Fruit fly (Drosophila melanogaster): ENCODE results near the gene Hrb98DE.

Gene Hrb98DE

dm6 chr3R:28629186-28629979 is 29.7 kb downstream of the Hrb98DE start (continued):
- TF ChIP-seq CG10669 (GFP tag; optimal IDR thresholded peaks at IDR 0.05) (peak; percentile 30), Eip75B (GFP tag; optimal IDR thresholded peaks at IDR 0.05) (no peak), topi (GFP tag; optimal IDR thresholded peaks at IDR 0.05) (no peak), svp (GFP tag) (peak; percentile 96), spab (GFP tag; optimal IDR thresholded peaks at IDR 0.05) (no peak), CG34406 (GFP tag; optimal IDR thresholded peaks at IDR 0.05) (peak; percentile 50), CG8119 (GFP tag; IDR thresholded peaks at IDR 0.05) (no peak), CG15336 (GFP tag; IDR thresholded peaks at IDR 0.05) (0 out of 2 replicates have a peak, but pooled peaks have one; percentile 11), Hr38 (GFP tag; optimal IDR thresholded peaks at IDR 0.05) (no peak), CG6163 (GFP tag; IDR thresholded peaks at IDR 0.05) (peak; percentile 54)

dm6 chr3R:28630092-28630491 is 30.5 kb downstream of the Hrb98DE start:
- TF ChIP-seq CG8632 (GFP tag; optimal IDR thresholded peaks at IDR 0.05) = no peak
- no peak for TF ChIP-seq CG11902 (GFP tag; optimal IDR thresholded peaks at IDR 0.05)
- TF ChIP-seq CG8119 (GFP tag; IDR thresholded peaks at IDR 0.05) = 0 out of 3 replicates have a peak, but pooled peaks have one; percentile 13
- peak; percentile 46 for TF ChIP-seq Eip78C (GFP tag)
- TF ChIP-seq CG32006 (GFP tag; optimal IDR thresholded peaks at IDR 0.05) = peak; percentile 30
- TF ChIP-seq Hr4 (GFP tag; optimal IDR thresholded peaks at IDR 0.05) = peak; percentile 13
- TF ChIP-seq cyc (GFP tag; optimal IDR thresholded peaks at IDR 0.05) = peak; percentile 5

dm6 chr3R:28630861-28631260 is 31.2 kb downstream of the Hrb98DE start:
- TF ChIP-seq CG4318 (GFP tag; optimal IDR thresholded peaks at IDR 0.05) (no peak), pdm3 (GFP tag; optimal IDR thresholded peaks at IDR 0.05) (no peak), esn (GFP tag; optimal IDR thresholded peaks at IDR 0.05) (no peak), Hr39 (GFP tag; optimal IDR thresholded peaks at IDR 0.05) (no peak), CG32006 (GFP tag; optimal IDR thresholded peaks at IDR 0.05) (no peak), cyc (GFP tag; optimal IDR thresholded peaks at IDR 0.05) (no peak), Sox15 (GFP tag; optimal IDR thresholded peaks at IDR 0.05) (no peak), CG10669 (GFP tag; optimal IDR thresholded peaks at IDR 0.05) (no peak), CG11762 (GFP tag; optimal IDR thresholded peaks at IDR 0.05; ENCODE audit: insufficient read depth) (no peak), CG15336 (GFP tag; IDR thresholded peaks at IDR 0.05) (peak; percentile 56), Met (GFP tag; optimal IDR thresholded peaks at IDR 0.05) (no peak), CG8119 (GFP tag; IDR thresholded peaks at IDR 0.05) (peak; percentile 68; the same call in 2 of the 3 replicates), CG3032 (tag; optimal IDR thresholded peaks at IDR 0.05) (no peak), fkh (GFP tag; optimal IDR thresholded peaks at IDR 0.05) (no peak), salr (GFP tag; optimal IDR thresholded peaks at IDR 0.05) (no peak), ss (GFP tag; optimal IDR thresholded peaks at IDR 0.05) (no peak), eg (GFP tag; IDR thresholded peaks at IDR 0.05) (peak; percentile 55; the same call in 1 of the 3 replicates), CG6276 (GFP tag; optimal IDR thresholded peaks at IDR 0.05) (peak; percentile 48), achi (GFP tag; optimal IDR thresholded peaks at IDR 0.05) (no peak), Sox14 (GFP tag; optimal IDR thresholded peaks at IDR 0.05) (no peak), Eip93F (GFP tag; optimal IDR thresholded peaks at IDR 0.05) (no peak), dsx (GFP tag; optimal IDR thresholded peaks at IDR 0.05; ENCODE audit: poor library complexity, severe bottlenecking) (no peak), CG11902 (GFP tag; optimal IDR thresholded peaks at IDR 0.05) (no peak)

- TF ChIP-seq esn (GFP tag; optimal IDR thresholded peaks at IDR 0.05) = peak; percentile 47
- TF ChIP-seq dac (GFP tag; optimal IDR thresholded peaks at IDR 0.05) = no peak
- peak; percentile 32 for TF ChIP-seq CG6792 (GFP tag; optimal IDR thresholded peaks at IDR 0.05)
- peak; percentile 43 for TF ChIP-seq Met (GFP tag; optimal IDR thresholded peaks at IDR 0.05)
- TF ChIP-seq spab (GFP tag; optimal IDR thresholded peaks at IDR 0.05) = peak; percentile 38
- TF ChIP-seq CG3032 (tag; optimal IDR thresholded peaks at IDR 0.05) = no peak
- TF ChIP-seq acj6 (GFP tag; optimal IDR thresholded peaks at IDR 0.05) = peak; percentile 41
- TF ChIP-seq Lpt (GFP tag; optimal IDR thresholded peaks at IDR 0.05) = peak; percentile 46
- no peak for TF ChIP-seq CG8319 (GFP tag; optimal IDR thresholded peaks at IDR 0.05)
- peak; percentile 57 for TF ChIP-seq Hr4 (GFP tag; optimal IDR thresholded peaks at IDR 0.05)
- TF ChIP-seq CG11294 (GFP tag; IDR thresholded peaks at IDR 0.05) = peak; percentile 40; the same call in 1 of the 2 replicates
- TF ChIP-seq CG6854 (GFP tag; optimal IDR thresholded peaks at IDR 0.05) = no peak
- peak; percentile 78 for TF ChIP-seq eg (GFP tag; IDR thresholded peaks at IDR 0.05)
- no peak for TF ChIP-seq Hr38 (GFP tag; optimal IDR thresholded peaks at IDR 0.05)
- TF ChIP-seq CG11762 (GFP tag; optimal IDR thresholded peaks at IDR 0.05; ENCODE audit: insufficient read depth) = peak; percentile 28
- TF ChIP-seq CG8119 (GFP tag; IDR thresholded peaks at IDR 0.05) = peak; percentile 50; the same call in 1 of the 3 replicates
- no peak for TF ChIP-seq CG31627 (GFP tag; optimal IDR thresholded peaks at IDR 0.05)
- no peak for TF ChIP-seq CG34406 (GFP tag; optimal IDR thresholded peaks at IDR 0.05)
- TF ChIP-seq CG10669 (GFP tag; optimal IDR thresholded peaks at IDR 0.05) = peak; percentile 53
- TF ChIP-seq salr (GFP tag; optimal IDR thresholded peaks at IDR 0.05) = no peak
- TF ChIP-seq CG16779 (tag; optimal IDR thresholded peaks at IDR 0.05) = no peak
- TF ChIP-seq CG9139 (GFP tag; optimal IDR thresholded peaks at IDR 0.05) = no peak
- peak; percentile 75 for TF ChIP-seq cyc (GFP tag; optimal IDR thresholded peaks at IDR 0.05)
Measured at dm6 chr3R:28631753-28632152, 32.1 kb downstream of the Hrb98DE start.

Measured in whole organism, prepupa.